Fruit fly (Drosophila melanogaster) whole organism, embryonic: ENCODE measurements around the gene Glys.

ENCODE experiments used
- ATbp ChIP-seq: fragments of 200-800 bp; sonication (Bioruptor generic); optimal IDR thresholded peaks from 2 replicates; lab custom pipeline; 2017; ENCODE audit warnings: missing biosample characterization, mild to moderate bottlenecking, missing genetic modification characterization, missing genetic modification reagents
- BEAF-32 ChIP-seq: fragments of 200-800 bp; sonication (Bioruptor generic); optimal IDR thresholded peaks from 3 replicates; lab custom pipeline; 2017; ENCODE audit warnings: missing biosample characterization, missing genetic modification characterization, mild to moderate bottlenecking, moderate library complexity, missing genetic modification reagents
- CG10209 ChIP-seq: fragments of 200-800 bp; sonication (Bioruptor generic); optimal IDR thresholded peaks from 3 replicates; lab custom pipeline; 2017; ENCODE audit warnings: missing biosample characterization, mild to moderate bottlenecking, missing genetic modification characterization, missing genetic modification reagents
- CG11723 ChIP-seq: fragments of 200-800 bp; sonication (Bioruptor generic); optimal IDR thresholded peaks from 2 replicates; lab custom pipeline; 2017; ENCODE audit warnings: missing biosample characterization, mild to moderate bottlenecking, missing genetic modification characterization
- CG12236 ChIP-seq: fragments of 200-800 bp; sonication (Bioruptor generic); optimal IDR thresholded peaks from 2 replicates; lab custom pipeline; 2016; ENCODE audit warnings: missing biosample characterization, missing genetic modification characterization
- CG12299 ChIP-seq: fragments of 200-800 bp; sonication (Bioruptor generic); optimal IDR thresholded peaks from 2 replicates; lab custom pipeline; 2018; ENCODE audit warnings: missing biosample characterization, mild to moderate bottlenecking, missing genetic modification characterization
- CG12769 ChIP-seq: fragments of 200-800 bp; sonication (Bioruptor generic); optimal IDR thresholded peaks from 2 replicates; lab custom pipeline; 2019; ENCODE audit warnings: missing biosample characterization, mild to moderate bottlenecking, missing genetic modification characterization, moderate library complexity
- CG13894 ChIP-seq: fragments of 200-800 bp; sonication (Bioruptor generic); optimal IDR thresholded peaks from 3 replicates; lab custom pipeline; 2018; ENCODE audit warnings: missing biosample characterization, mild to moderate bottlenecking, missing genetic modification characterization, moderate library complexity
- CG14014 ChIP-seq: fragments of 200-800 bp; sonication (Bioruptor generic); IDR thresholded peaks from 2 replicates; pipeline ENCODE4 v1.3.6; 2022; ENCODE audit warnings: missing biosample characterization, missing genetic modification characterization
- CG1529 ChIP-seq: fragments of 200-800 bp; sonication (Bioruptor generic); optimal IDR thresholded peaks from 3 replicates; lab custom pipeline; 2018; ENCODE audit warnings: missing biosample characterization, missing genetic modification characterization
- CG17361 ChIP-seq: fragments of 200-800 bp; sonication (Bioruptor generic); IDR thresholded peaks from 3 replicates; pipeline ENCODE4 v1.3.6; 2022; ENCODE audit warnings: missing biosample characterization, missing genetic modification characterization
- CG17829 ChIP-seq: fragments of 200-800 bp; optimal IDR thresholded peaks from 2 replicates; lab custom pipeline; 2019; ENCODE audit warnings: missing biosample characterization, mild to moderate bottlenecking, missing genetic modification characterization, moderate library complexity
- CG2199 ChIP-seq: fragments of 200-800 bp; sonication (Bioruptor generic); IDR thresholded peaks from 3 replicates; pipeline ENCODE4 v1.3.6; 2022; ENCODE audit warnings: missing biosample characterization, missing genetic modification characterization
- CG2712 ChIP-seq: fragments of 200-800 bp; optimal IDR thresholded peaks from 3 replicates; lab custom pipeline; 2019; ENCODE audit warnings: missing biosample characterization, mild to moderate bottlenecking, missing genetic modification characterization, moderate library complexity
- CG31224 ChIP-seq: fragments of 200-800 bp; sonication (Bioruptor generic); IDR thresholded peaks from 2 replicates; pipeline ENCODE4 v1.3.6; 2022; ENCODE audit warnings: missing biosample characterization, missing genetic modification characterization
- CG6689 ChIP-seq: fragments of 200-800 bp; sonication (Bioruptor generic); IDR thresholded peaks from 2 replicates; pipeline ENCODE4 v1.3.6; 2022; ENCODE audit warnings: missing biosample characterization, missing genetic modification characterization
- CG6791 ChIP-seq: fragments of 200-800 bp; sonication (Bioruptor generic); IDR thresholded peaks from 3 replicates; pipeline ENCODE4 v1.3.6; 2022; ENCODE audit warnings: missing biosample characterization, missing genetic modification characterization; ENCODE audit not compliant: partially characterized antibody
- CG6813 ChIP-seq: fragments of 200-800 bp; sonication (Bioruptor generic); optimal IDR thresholded peaks from 2 replicates; lab custom pipeline; 2017; ENCODE audit warnings: missing biosample characterization, missing genetic modification characterization, mild to moderate bottlenecking, moderate library complexity, missing genetic modification reagents
- CG6854 ChIP-seq: fragments of 200-800 bp; sonication (Bioruptor generic); optimal IDR thresholded peaks from 3 replicates; lab custom pipeline; 2017; ENCODE audit warnings: missing biosample characterization, mild to moderate bottlenecking, missing genetic modification characterization
- CG7556 ChIP-seq: fragments of 200-800 bp; sonication (Bioruptor generic); optimal IDR thresholded peaks from 2 replicates; lab custom pipeline; 2017; ENCODE audit warnings: missing biosample characterization, mild to moderate bottlenecking, missing genetic modification characterization
- CG7987 ChIP-seq: fragments of 200-800 bp; sonication (Bioruptor generic); optimal IDR thresholded peaks from 2 replicates; lab custom pipeline; 2018; ENCODE audit warnings: missing biosample characterization, mild to moderate bottlenecking, missing genetic modification characterization, moderate library complexity
- CG8290 ChIP-seq, 3 experiments: fragments of 200-800 bp; sonication (Bioruptor generic); optimal IDR thresholded peaks; 2 replicates each; lab custom pipeline; 2016 to 2019; ENCODE audit warnings: missing biosample characterization in 3 of 3, missing genetic modification characterization in 3 of 3, mild to moderate bottlenecking in 2 of 3, moderate library complexity in 1 of 3
- CG9215 ChIP-seq: fragments of 200-800 bp; sonication (Bioruptor generic); IDR thresholded peaks from 2 replicates; pipeline ENCODE4 v1.3.6; 2022; ENCODE audit warnings: missing biosample characterization, missing genetic modification characterization
- CG9727 ChIP-seq: fragments of 200-800 bp; sonication (Bioruptor generic); optimal IDR thresholded peaks from 3 replicates; lab custom pipeline; 2017; ENCODE audit warnings: missing biosample characterization, mild to moderate bottlenecking, missing genetic modification characterization
- CoRest ChIP-seq: fragments of 200-800 bp; sonication (Bioruptor generic); optimal IDR thresholded peaks from 3 replicates; lab custom pipeline; 2018; ENCODE audit warnings: missing biosample characterization, mild to moderate bottlenecking, missing genetic modification characterization, moderate library complexity
- CrebB ChIP-seq: fragments of 200-800 bp; sonication (Bioruptor generic); optimal IDR thresholded peaks from 3 replicates; lab custom pipeline; 2018; ENCODE audit warnings: missing biosample characterization, mild to moderate bottlenecking, missing genetic modification characterization
- Dbx ChIP-seq: fragments of 200-800 bp; sonication (Bioruptor generic); IDR thresholded peaks from 3 replicates; pipeline ENCODE4 v1.3.6; 2022; ENCODE audit warnings: missing biosample characterization, missing genetic modification characterization
- Dll ChIP-seq: fragments of 200-800 bp; sonication (Bioruptor generic); IDR thresholded peaks from 4 replicates; pipeline ENCODE4 v1.3.6; 2022; ENCODE audit warnings: missing biosample characterization, missing genetic modification characterization; ENCODE audit not compliant: partially characterized antibody
- Drgx ChIP-seq: fragments of 200-800 bp; sonication (Bioruptor generic); IDR thresholded peaks from 2 replicates; pipeline ENCODE4 v1.3.6; 2022; ENCODE audit warnings: missing biosample characterization, missing genetic modification characterization
- Eip74EF ChIP-seq, 2 experiments: fragments of 200-800 bp in 1 of 2; fragments of >200 bp in 1 of 2; sonication (Bioruptor generic) in 1 of 2; optimal IDR thresholded peaks; 2 replicates each; lab custom pipeline; 2017 to 2019; ENCODE audit warnings: missing biosample characterization in 2 of 2, missing genetic modification characterization in 2 of 2, mild to moderate bottlenecking in 1 of 2, moderate library complexity in 1 of 2
- Hr78 ChIP-seq, 2 experiments: fragments of 200-800 bp in 1 of 2; fragments of >200 bp in 1 of 2; sonication (Bioruptor generic) in 1 of 2; optimal IDR thresholded peaks; 2 replicates each; lab custom pipeline; 2017 to 2019; ENCODE audit warnings: missing biosample characterization in 2 of 2, missing genetic modification characterization in 2 of 2, mild to moderate bottlenecking in 1 of 2, moderate library complexity in 1 of 2
- Lim3 ChIP-seq: fragments of 200-800 bp; sonication (Bioruptor generic); IDR thresholded peaks from 2 replicates; pipeline ENCODE4 v1.3.6; 2022; ENCODE audit warnings: missing biosample characterization, missing genetic modification characterization
- MBD-R2 ChIP-seq: fragments of 200-800 bp; sonication (Bioruptor generic); IDR thresholded peaks from 2 replicates; pipeline ENCODE4 v1.3.6; 2022; ENCODE audit warnings: missing biosample characterization, missing genetic modification characterization
- Meics ChIP-seq: fragments of 200-800 bp; sonication (Bioruptor generic); optimal IDR thresholded peaks from 2 replicates; lab custom pipeline; 2017; ENCODE audit warnings: missing biosample characterization, mild to moderate bottlenecking, missing genetic modification characterization
- Nf-YB ChIP-seq: fragments of 200-800 bp; sonication (Bioruptor generic); optimal IDR thresholded peaks from 3 replicates; lab custom pipeline; 2019; ENCODE audit warnings: missing biosample characterization, mild to moderate bottlenecking, missing genetic modification characterization, moderate library complexity
- Poxn ChIP-seq: fragments of 200-800 bp; sonication (Bioruptor generic); IDR thresholded peaks from 2 replicates; pipeline ENCODE4 v1.3.6; 2022; ENCODE audit warnings: missing biosample characterization, missing genetic modification characterization
- Sin3A ChIP-seq: fragments of >200 bp; optimal IDR thresholded peaks from 2 replicates; lab custom pipeline; 2018
- az2 ChIP-seq: fragments of 200-800 bp; sonication (Bioruptor generic); optimal IDR thresholded peaks from 3 replicates; lab custom pipeline; 2016; ENCODE audit warnings: missing biosample characterization, missing genetic modification characterization
- bcd ChIP-seq: fragments of 200-800 bp; sonication (Bioruptor generic); optimal IDR thresholded peaks from 2 replicates; lab custom pipeline; 2017; ENCODE audit warnings: missing biosample characterization, mild to moderate bottlenecking, missing genetic modification characterization
- ci ChIP-seq: fragments of 200-800 bp; sonication (Bioruptor generic); IDR thresholded peaks from 3 replicates; pipeline ENCODE4 v1.3.6; 2022; ENCODE audit warnings: missing biosample characterization, missing genetic modification characterization
- dpn ChIP-seq, 2 experiments: fragments of 200-800 bp; sonication (Bioruptor generic); optimal IDR thresholded peaks; 3 replicates each; lab custom pipeline; 2016; ENCODE audit warnings: missing biosample characterization in 2 of 2, missing genetic modification characterization in 2 of 2
- gcm2 ChIP-seq: fragments of 200-800 bp; sonication (Bioruptor generic); optimal IDR thresholded peaks from 2 replicates; lab custom pipeline; 2016; ENCODE audit warnings: missing biosample characterization, missing genetic modification characterization
- gsb ChIP-seq: fragments of 200-800 bp; sonication (Bioruptor generic); IDR thresholded peaks from 2 replicates; pipeline ENCODE4 v1.3.6; 2022; ENCODE audit warnings: missing biosample characterization, missing genetic modification characterization
- inv ChIP-seq: fragments of 200-800 bp; sonication (Bioruptor generic); IDR thresholded peaks from 2 replicates; pipeline ENCODE4 v1.3.6; 2022; ENCODE audit warnings: missing biosample characterization, missing genetic modification characterization; ENCODE audit not compliant: partially characterized antibody
- lmd ChIP-seq: fragments of 200-800 bp; sonication (Bioruptor generic); IDR thresholded peaks from 2 replicates; pipeline ENCODE4 v1.3.6; 2022; ENCODE audit warnings: missing biosample characterization, missing genetic modification characterization
- nom ChIP-seq: fragments of 200-800 bp; sonication (Bioruptor generic); optimal IDR thresholded peaks from 2 replicates; lab custom pipeline; 2017; ENCODE audit warnings: missing biosample characterization, missing genetic modification characterization, mild to moderate bottlenecking, moderate library complexity, missing genetic modification reagents
- ranshi ChIP-seq: fragments of 200-800 bp; sonication (Bioruptor generic); IDR thresholded peaks from 2 replicates; pipeline ENCODE4 v1.3.6; 2022; ENCODE audit warnings: missing biosample characterization, missing genetic modification characterization
- sd ChIP-seq: fragments of 200-800 bp; sonication (Bioruptor generic); optimal IDR thresholded peaks from 3 replicates; lab custom pipeline; 2018; ENCODE audit warnings: missing biosample characterization, mild to moderate bottlenecking, missing genetic modification characterization, moderate library complexity
- wdn ChIP-seq: fragments of 200-800 bp; sonication (Bioruptor generic); IDR thresholded peaks from 2 replicates; pipeline ENCODE4 v1.3.6; 2022; ENCODE audit warnings: missing biosample characterization, missing genetic modification characterization

Glys gene

dm6 chr3R:15117765-15118164 is 29.6 kb downstream of the Glys start (continued):
- TF ChIP-seq CG14014: peak; percentile 9; the same call in 1 of the 2 replicates
- TF ChIP-seq CG13894 (tag; lab: Kevin White, UChicago): peak; percentile 53
- TF ChIP-seq az2 (GFP tag; lab: Kevin White, UChicago): peak; percentile 16
- no peak for TF ChIP-seq CG7987 (GFP tag; lab: Kevin White, UChicago)
- TF ChIP-seq CG6689 (GFP tag; lab: Robert Waterston, UW): 0 out of 2 replicates have a peak, but pooled peaks have one; percentile 35
- no peak for TF ChIP-seq Sin3A
- no peak for TF ChIP-seq Lim3 (GFP tag; lab: Robert Waterston, UW)
- TF ChIP-seq CG6854 (GFP tag; lab: Kevin White, UChicago): no peak
- no peak for TF ChIP-seq CG11723 (GFP tag; lab: Kevin White, UChicago)
- no peak for TF ChIP-seq Dbx
- TF ChIP-seq CG9215 (GFP tag; lab: Robert Waterston, UW): no peak
- no peak for TF ChIP-seq CG31224 (GFP tag; lab: Robert Waterston, UW)
- TF ChIP-seq MBD-R2 (GFP tag; lab: Robert Waterston, UW): no peak
- TF ChIP-seq bcd (GFP tag; lab: Kevin White, UChicago): peak; percentile 4
- peak; percentile 13 for TF ChIP-seq ATbp
- TF ChIP-seq lmd (GFP tag; lab: Robert Waterston, UW): no peak
- TF ChIP-seq nom: no peak
- TF ChIP-seq CG7556 (GFP tag; lab: Kevin White, UChicago): peak; percentile 54
- peak; percentile 25 for TF ChIP-seq CoRest (tag; lab: Kevin White, UChicago)
- TF ChIP-seq CG12236: no peak
- peak; percentile 42 for TF ChIP-seq sd
- no peak for TF ChIP-seq gsb (GFP tag; lab: Robert Waterston, UW)
- TF ChIP-seq Drgx (GFP tag; lab: Robert Waterston, UW): 0 out of 2 replicates have a peak, but pooled peaks have one; percentile 20
- TF ChIP-seq CrebB: no peak
- no peak for TF ChIP-seq Nf-YB (GFP tag; lab: Kevin White, UChicago)
- TF ChIP-seq CG1529 (GFP tag; lab: Kevin White, UChicago): no peak
- TF ChIP-seq Hr78 (GFP tag; optimal IDR thresholded peaks at IDR 0.05; lab: Kevin White, UChicago): peak in 1 of 2 experiments; percentile 28
- no peak for TF ChIP-seq CG12299
- no peak for TF ChIP-seq CG10209 (GFP tag; lab: Kevin White, UChicago)
- TF ChIP-seq Meics (GFP tag; lab: Kevin White, UChicago): no peak
- no peak for TF ChIP-seq inv
- no peak for TF ChIP-seq CG8290 (GFP tag; optimal IDR thresholded peaks at IDR 0.05; lab: Kevin White, UChicago)
- TF ChIP-seq CG8290 (tag; optimal IDR thresholded peaks at IDR 0.05; lab: Kevin White, UChicago): no peak
- TF ChIP-seq ci (GFP tag; lab: Robert Waterston, UW): no peak
- TF ChIP-seq CG9727 (GFP tag; lab: Kevin White, UChicago): no peak
- no peak for TF ChIP-seq CG6791 (GFP tag; lab: Robert Waterston, UW)
- peak; percentile 95 for TF ChIP-seq CG2199 (GFP tag; lab: Robert Waterston, UW)
- TF ChIP-seq CG17829 (tag; lab: Kevin White, UChicago): peak; percentile 34
- no peak for TF ChIP-seq ranshi
- TF ChIP-seq dpn (GFP tag; optimal IDR thresholded peaks at IDR 0.05; lab: Kevin White, UChicago): peak in 1 of 2 experiments; percentile 1
- peak in 1 of 2 experiments; percentile 67 for TF ChIP-seq Eip74EF (GFP tag; optimal IDR thresholded peaks at IDR 0.05; lab: Kevin White, UChicago)
- no peak for TF ChIP-seq Poxn
- TF ChIP-seq CG12769: peak; percentile 24
- TF ChIP-seq wdn (GFP tag; lab: Robert Waterston, UW): no peak
- TF ChIP-seq CG6813 (GFP tag; lab: Kevin White, UChicago): no peak
- no peak for TF ChIP-seq BEAF-32 (GFP tag; lab: Kevin White, UChicago)
- TF ChIP-seq CG17361 (GFP tag; lab: Robert Waterston, UW): peak; percentile 57; the same call in 2 of the 3 replicates
- TF ChIP-seq CG2712 (tag; lab: Kevin White, UChicago): peak; percentile 49
- no peak for TF ChIP-seq Dll (GFP tag; lab: Robert Waterston, UW)
- TF ChIP-seq gcm2: no peak
